Worm (Caenorhabditis elegans) whole organism, L2 larva: ENCODE data around the gene Y41D4B.1.
"Not testable (repeated sequence)": the region's sequence is repeated elsewhere in the genome, so short reads cannot be mapped to it uniquely, and the experiment has no call there.

Experiments
- C34F6.9 ChIP-seq: fragments of 150-350 bp; optimal IDR thresholded peaks from 2 replicates; lab custom pipeline; 2014; ENCODE audit warnings: missing biosample characterization, missing genetic modification characterization
- F13H6.1 ChIP-seq: sonication (generic microtip); optimal IDR thresholded peaks from 2 replicates; lab custom pipeline; 2016; ENCODE audit warnings: missing genetic modification characterization, missing compliant biosample characterization
- R02D3.7 ChIP-seq: fragments of 150-350 bp; optimal IDR thresholded peaks from 2 replicates; lab custom pipeline; 2014; ENCODE audit warnings: missing biosample characterization, missing genetic modification characterization
- Y55F3AM.14 ChIP-seq: fragments of 200-800 bp; sonication (Bioruptor generic); optimal IDR thresholded peaks from 2 replicates; lab custom pipeline; 2018; ENCODE audit warnings: mild to moderate bottlenecking, missing genetic modification characterization, missing compliant biosample characterization
- ZK546.5 ChIP-seq: sonication (generic microtip); optimal IDR thresholded peaks from 2 replicates; lab custom pipeline; 2017; ENCODE audit warnings: missing biosample characterization, missing genetic modification characterization
- alr-1 ChIP-seq: fragments of 150-350 bp; optimal IDR thresholded peaks from 2 replicates; lab custom pipeline; 2014; ENCODE audit warnings: missing biosample characterization, missing genetic modification characterization
- aly-2 ChIP-seq: fragments of 150-350 bp; optimal IDR thresholded peaks from 2 replicates; lab custom pipeline; 2014; ENCODE audit warnings: missing biosample characterization, missing genetic modification characterization
- ama-1 ChIP-seq: fragments of 150-350 bp; optimal IDR thresholded peaks from 2 replicates; lab custom pipeline; 2018; ENCODE audit warnings: inconsistent platforms
- blmp-1 ChIP-seq: sonication (generic microtip); optimal IDR thresholded peaks from 2 replicates; lab custom pipeline; 2017; ENCODE audit warnings: missing genetic modification characterization, mild to moderate bottlenecking, missing compliant biosample characterization, antibody characterized with exemption, moderate library complexity; ENCODE audit not compliant: insufficient read depth
- ceh-16 ChIP-seq: fragments of 150-350 bp; optimal IDR thresholded peaks from 2 replicates; lab custom pipeline; 2014; ENCODE audit warnings: missing biosample characterization, missing genetic modification characterization
- crh-2 ChIP-seq: sonication (generic microtip); optimal IDR thresholded peaks from 2 replicates; lab custom pipeline; 2017; ENCODE audit warnings: missing biosample characterization, missing genetic modification characterization
- dmd-4 ChIP-seq: sonication (generic microtip); optimal IDR thresholded peaks from 2 replicates; lab custom pipeline; 2017; ENCODE audit warnings: missing biosample characterization, missing genetic modification characterization
- egl-27 ChIP-seq: sonication (generic microtip); optimal IDR thresholded peaks from 3 replicates; lab custom pipeline; 2017; ENCODE audit warnings: missing biosample characterization, missing genetic modification reagents, missing genetic modification characterization
- fos-1 ChIP-seq: fragments of 150-350 bp; optimal IDR thresholded peaks from 2 replicates; lab custom pipeline; 2014; ENCODE audit warnings: missing biosample characterization, missing genetic modification characterization
- gmeb-1 ChIP-seq: fragments of 150-350 bp; optimal IDR thresholded peaks from 2 replicates; lab custom pipeline; 2014; ENCODE audit warnings: missing biosample characterization, missing genetic modification characterization
- lin-11 ChIP-seq: fragments of 150-350 bp; sonication (generic microtip); optimal IDR thresholded peaks from 2 replicates; lab custom pipeline; 2014; ENCODE audit warnings: missing biosample characterization, missing genetic modification characterization, inconsistent platforms, mixed read lengths
- lin-13 ChIP-seq: fragments of 150-350 bp; optimal IDR thresholded peaks from 2 replicates; lab custom pipeline; 2014; ENCODE audit warnings: missing biosample characterization, missing genetic modification reagents, missing genetic modification characterization
- lin-39 ChIP-seq: fragments of 150-350 bp; optimal IDR thresholded peaks from 2 replicates; lab custom pipeline; 2014; ENCODE audit warnings: missing biosample characterization, missing genetic modification reagents, missing genetic modification characterization
- lsy-2 ChIP-seq, 2 experiments: fragments of 150-350 bp in 1 of 2; sonication (generic microtip) in 1 of 2; optimal IDR thresholded peaks; 2 replicates each; lab custom pipeline; 2014 to 2017; ENCODE audit warnings: missing biosample characterization in 2 of 2, missing genetic modification characterization in 2 of 2
- mab-5 ChIP-seq: fragments of 150-350 bp; optimal IDR thresholded peaks from 2 replicates; lab custom pipeline; 2014; ENCODE audit warnings: missing biosample characterization, missing genetic modification characterization
- mbf-1 ChIP-seq: sonication (generic microtip); optimal IDR thresholded peaks from 2 replicates; lab custom pipeline; 2017; ENCODE audit warnings: missing biosample characterization, missing genetic modification characterization
- mdl-1 ChIP-seq, 2 experiments: fragments of 150-350 bp in 1 of 2; sonication (generic microtip) in 1 of 2; optimal IDR thresholded peaks; 2 replicates each; lab custom pipeline; 2017; ENCODE audit warnings: missing biosample characterization in 2 of 2, missing genetic modification characterization in 2 of 2
- nhr-10 ChIP-seq: sonication (generic microtip); optimal IDR thresholded peaks from 2 replicates; lab custom pipeline; 2017; ENCODE audit warnings: missing biosample characterization, missing genetic modification characterization
- nhr-11 ChIP-seq: fragments of 150-350 bp; optimal IDR thresholded peaks from 2 replicates; lab custom pipeline; 2014; ENCODE audit warnings: missing biosample characterization, missing genetic modification characterization
- nhr-12 ChIP-seq: fragments of 150-350 bp; optimal IDR thresholded peaks from 2 replicates; lab custom pipeline; 2014; ENCODE audit warnings: missing biosample characterization, missing genetic modification characterization
- nhr-129 ChIP-seq: fragments of 150-350 bp; optimal IDR thresholded peaks from 2 replicates; lab custom pipeline; 2014; ENCODE audit warnings: missing biosample characterization, missing genetic modification characterization
- nhr-21 ChIP-seq: fragments of 150-350 bp; optimal IDR thresholded peaks from 2 replicates; lab custom pipeline; 2014; ENCODE audit warnings: missing biosample characterization, missing genetic modification characterization
- nhr-23 ChIP-seq: fragments of 150-350 bp; optimal IDR thresholded peaks from 2 replicates; lab custom pipeline; 2014; ENCODE audit warnings: missing biosample characterization, missing genetic modification reagents, missing genetic modification characterization
- nhr-237 ChIP-seq: fragments of 150-350 bp; optimal IDR thresholded peaks from 2 replicates; lab custom pipeline; 2014; ENCODE audit warnings: missing biosample characterization, missing genetic modification characterization
- nhr-25 ChIP-seq: fragments of 150-350 bp; sonication (generic microtip); optimal IDR thresholded peaks from 3 replicates; lab custom pipeline; 2014; ENCODE audit warnings: missing biosample characterization, missing genetic modification characterization
- nhr-6 ChIP-seq: fragments of 150-350 bp; optimal IDR thresholded peaks from 2 replicates; lab custom pipeline; 2014; ENCODE audit warnings: missing biosample characterization, missing genetic modification characterization
- peb-1 ChIP-seq: fragments of 150-350 bp; optimal IDR thresholded peaks from 2 replicates; lab custom pipeline; 2014; ENCODE audit warnings: missing biosample characterization, missing genetic modification characterization
- sem-4 ChIP-seq: fragments of 150-350 bp; optimal IDR thresholded peaks from 2 replicates; lab custom pipeline; 2014; ENCODE audit warnings: missing biosample characterization, missing genetic modification reagents, missing genetic modification characterization
- skn-1 ChIP-seq: sonication (generic microtip); optimal IDR thresholded peaks from 2 replicates; lab custom pipeline; 2017; ENCODE audit warnings: missing biosample characterization, missing genetic modification characterization
- sma-3 ChIP-seq: sonication (generic microtip); optimal IDR thresholded peaks from 2 replicates; lab custom pipeline; 2016; ENCODE audit warnings: missing genetic modification reagents, missing genetic modification characterization, missing compliant biosample characterization
- sma-9 ChIP-seq, 2 experiments: fragments of 150-350 bp in 1 of 2; sonication (generic microtip) in 1 of 2; optimal IDR thresholded peaks; 2 replicates each; lab custom pipeline; 2014 to 2016; ENCODE audit warnings: missing genetic modification characterization in 2 of 2, mild to moderate bottlenecking in 1 of 2, missing biosample characterization in 1 of 2, missing compliant biosample characterization in 1 of 2, missing genetic modification reagents in 1 of 2, moderate library complexity in 1 of 2
- snpc-4 ChIP-seq: fragments of 150-350 bp; optimal IDR thresholded peaks from 2 replicates; lab custom pipeline; 2014; ENCODE audit warnings: missing biosample characterization, missing genetic modification characterization
- unc-39 ChIP-seq: fragments of 150-350 bp; optimal IDR thresholded peaks from 2 replicates; lab custom pipeline; 2014; ENCODE audit warnings: missing biosample characterization, missing genetic modification characterization
- unc-55 ChIP-seq: fragments of 150-350 bp; sonication (generic microtip); optimal IDR thresholded peaks from 3 replicates; lab custom pipeline; 2014; ENCODE audit warnings: missing biosample characterization, missing genetic modification reagents, missing genetic modification characterization
- unc-62 ChIP-seq: fragments of 150-350 bp; optimal IDR thresholded peaks from 2 replicates; lab custom pipeline; 2014; ENCODE audit warnings: missing biosample characterization, missing genetic modification reagents, missing genetic modification characterization
- zag-1 ChIP-seq: fragments of 150-350 bp; optimal IDR thresholded peaks from 2 replicates; lab custom pipeline; 2014; ENCODE audit warnings: missing biosample characterization, missing genetic modification characterization
- ztf-1 ChIP-seq: fragments of 200-800 bp; sonication (Bioruptor generic); conservative IDR thresholded peaks from 2 replicates; pipeline ENCODE4 v1.3.6; 2022; ENCODE audit warnings: missing genetic modification characterization, missing compliant biosample characterization
- ztf-4 ChIP-seq: fragments of 150-350 bp; optimal IDR thresholded peaks from 2 replicates; lab custom pipeline; 2014; ENCODE audit warnings: missing biosample characterization, missing genetic modification characterization

Gene Y41D4B.1

ce11 chrIV:1633445-1633844 lies 39.1 kb upstream of the Y41D4B.1 start, which contains the start of gene Y41D4B.6:
TSS of gene Y41D4B.6 (plus strand) at chrIV:1633745.
- TF ChIP-seq R02D3.7 (tag; lab: Kevin White, UChicago) (no peak), sma-9 (GFP tag; optimal IDR thresholded peaks at IDR 0.05; lab: Kevin White, UChicago) (no peak), sma-9 (tag; optimal IDR thresholded peaks at IDR 0.05; lab: Kevin White, UChicago) (no peak), nhr-237 (tag; lab: Kevin White, UChicago) (no peak), mdl-1 (tag; optimal IDR thresholded peaks at IDR 0.05; lab: Kevin White, UChicago) (no peak), sma-3 (GFP tag; lab: Kevin White, UChicago) (no peak), ama-1 (lab: Kevin White, UChicago) (no peak), ceh-16 (tag; lab: Kevin White, UChicago) (no peak), skn-1 (tag; lab: Kevin White, UChicago) (no peak)

- TF ChIP-seq mab-5 (tag; lab: Kevin White, UChicago): no peak
- no peak for TF ChIP-seq sma-9 (GFP tag; optimal IDR thresholded peaks at IDR 0.05; lab: Kevin White, UChicago)
- no peak for TF ChIP-seq sma-9 (tag; optimal IDR thresholded peaks at IDR 0.05; lab: Kevin White, UChicago)
- TF ChIP-seq lsy-2 (tag; optimal IDR thresholded peaks at IDR 0.05; lab: Kevin White, UChicago): no peak
- no peak for TF ChIP-seq lin-39 (tag; lab: Kevin White, UChicago)
- TF ChIP-seq unc-39: no peak
Observed at ce11 chrIV:1637333-1637732, 35.2 kb upstream of the Y41D4B.1 start.

ce11 chrIV:1645198-1645597 lies 27.3 kb upstream of the Y41D4B.1 start, which contains the start of gene nhr-274:
TSS of gene nhr-274 (minus strand) at chrIV:1645298.
- not testable (repeated sequence) for TF ChIP-seq nhr-25 (tag; lab: Kevin White, UChicago); skn-1 (tag; lab: Kevin White, UChicago); aly-2

ce11 chrIV:1649349-1649748 lies 23.1 kb upstream of the Y41D4B.1 start:
- TF ChIP-seq unc-62 (GFP tag; lab: Kevin White, UChicago) (no peak), nhr-129 (tag; lab: Kevin White, UChicago) (no peak), gmeb-1 (tag; lab: Kevin White, UChicago) (no peak), nhr-6 (tag; lab: Kevin White, UChicago) (no peak)

ce11 chrIV:1649794-1650193 lies 22.7 kb upstream of the Y41D4B.1 start:
- TF ChIP-seq ztf-1 (GFP tag; lab: Robert Waterston, UW) (no peak), lin-39 (tag; lab: Kevin White, UChicago) (no peak), F13H6.1 (tag; lab: Kevin White, UChicago) (no peak), mab-5 (tag; lab: Kevin White, UChicago) (no peak), nhr-129 (tag; lab: Kevin White, UChicago) (peak; percentile 47), snpc-4 (tag; lab: Kevin White, UChicago) (no peak), gmeb-1 (tag; lab: Kevin White, UChicago) (peak; percentile 31), sma-9 (GFP tag; optimal IDR thresholded peaks at IDR 0.05; lab: Kevin White, UChicago) (peak; percentile 37), sma-9 (tag; optimal IDR thresholded peaks at IDR 0.05; lab: Kevin White, UChicago) (no peak), nhr-10 (tag; lab: Kevin White, UChicago) (no peak), alr-1 (tag; lab: Kevin White, UChicago) (no peak), sma-3 (GFP tag; lab: Kevin White, UChicago) (no peak), ZK546.5 (no peak), zag-1 (no peak), lin-11 (tag; lab: Kevin White, UChicago) (no peak), lsy-2 (tag; optimal IDR thresholded peaks at IDR 0.05; lab: Kevin White, UChicago) (peak in 1 of 2 experiments; percentile 28), mdl-1 (tag; optimal IDR thresholded peaks at IDR 0.05; lab: Kevin White, UChicago) (no peak), nhr-12 (tag; lab: Kevin White, UChicago) (no peak), mbf-1 (tag; lab: Kevin White, UChicago) (no peak), lin-13 (GFP tag; lab: Kevin White, UChicago) (peak; percentile 12), nhr-23 (no peak), dmd-4 (tag; lab: Kevin White, UChicago) (no peak), nhr-21 (tag; lab: Kevin White, UChicago) (peak; percentile 29), nhr-237 (tag; lab: Kevin White, UChicago) (no peak), ztf-4 (tag; lab: Kevin White, UChicago) (no peak), unc-39 (no peak), sem-4 (tag; lab: Kevin White, UChicago) (no peak), unc-55 (GFP tag; lab: Kevin White, UChicago) (peak; percentile 78), blmp-1 (tag; lab: Kevin White, UChicago) (no peak), ceh-16 (tag; lab: Kevin White, UChicago) (no peak), C34F6.9 (peak; percentile 62), egl-27 (no peak), unc-62 (GFP tag; lab: Kevin White, UChicago) (no peak), nhr-11 (tag; lab: Kevin White, UChicago) (no peak), aly-2 (no peak), Y55F3AM.14 (GFP tag; lab: Kevin White, UChicago) (no peak), skn-1 (tag; lab: Kevin White, UChicago) (no peak), peb-1 (tag; lab: Kevin White, UChicago) (no peak), crh-2 (peak; percentile 75), fos-1 (tag; lab: Kevin White, UChicago) (peak; percentile 71)
